Fruit fly (Drosophila melanogaster) whole organism, embryonic: ENCODE data around the gene CG12299.

Experiments used
- ATbp ChIP-seq: fragments of 200-800 bp; sonication (Bioruptor generic); optimal IDR thresholded peaks from 2 replicates; lab custom pipeline; 2017; ENCODE audit warnings: missing biosample characterization, mild to moderate bottlenecking, missing genetic modification characterization, missing genetic modification reagents
- Bgb ChIP-seq: fragments of 200-800 bp; sonication (Bioruptor generic); IDR thresholded peaks from 2 replicates; pipeline ENCODE4 v1.3.6; 2022; ENCODE audit warnings: missing biosample characterization, missing genetic modification characterization; ENCODE audit not compliant: partially characterized antibody
- CG10147 ChIP-seq: fragments of 200-800 bp; sonication (Bioruptor generic); optimal IDR thresholded peaks from 2 replicates; lab custom pipeline; 2019; ENCODE audit warnings: missing biosample characterization, mild to moderate bottlenecking, missing genetic modification characterization, moderate library complexity
- CG11398 ChIP-seq: fragments of 200-800 bp; sonication (Bioruptor generic); optimal IDR thresholded peaks from 2 replicates; lab custom pipeline; 2016; ENCODE audit warnings: missing biosample characterization, missing genetic modification characterization
- CG11560 ChIP-seq: fragments of 200-800 bp; sonication (Bioruptor generic); IDR thresholded peaks from 3 replicates; pipeline ENCODE4 v1.3.6; 2022; ENCODE audit warnings: missing biosample characterization, missing genetic modification characterization
- CG14014 ChIP-seq: fragments of 200-800 bp; sonication (Bioruptor generic); IDR thresholded peaks from 2 replicates; pipeline ENCODE4 v1.3.6; 2022; ENCODE audit warnings: missing biosample characterization, missing genetic modification characterization
- CG15011 ChIP-seq: fragments of 200-800 bp; sonication (Bioruptor generic); optimal IDR thresholded peaks from 3 replicates; lab custom pipeline; 2018; ENCODE audit warnings: missing biosample characterization, mild to moderate bottlenecking, missing genetic modification characterization
- CG15269 ChIP-seq: fragments of 200-800 bp; sonication (Bioruptor generic); optimal IDR thresholded peaks from 2 replicates; lab custom pipeline; 2018; ENCODE audit warnings: missing biosample characterization, mild to moderate bottlenecking, missing genetic modification characterization, moderate library complexity
- CG17186 ChIP-seq: fragments of 200-800 bp; sonication (Bioruptor generic); optimal IDR thresholded peaks from 3 replicates; lab custom pipeline; 2017; ENCODE audit warnings: missing biosample characterization, missing genetic modification reagents, missing genetic modification characterization
- CG17829 ChIP-seq: fragments of 200-800 bp; optimal IDR thresholded peaks from 2 replicates; lab custom pipeline; 2019; ENCODE audit warnings: missing biosample characterization, mild to moderate bottlenecking, missing genetic modification characterization, moderate library complexity
- CG17912 ChIP-seq: fragments of 200-800 bp; sonication (Bioruptor generic); optimal IDR thresholded peaks from 2 replicates; lab custom pipeline; 2018; ENCODE audit warnings: missing biosample characterization, mild to moderate bottlenecking, missing genetic modification characterization
- CG18262 ChIP-seq: fragments of 200-800 bp; optimal IDR thresholded peaks from 3 replicates; lab custom pipeline; 2019; ENCODE audit warnings: missing biosample characterization, mild to moderate bottlenecking, missing genetic modification characterization, moderate library complexity
- CG30403 ChIP-seq: fragments of 200-800 bp; sonication (Bioruptor generic); optimal IDR thresholded peaks from 3 replicates; lab custom pipeline; 2016; ENCODE audit warnings: missing biosample characterization, missing genetic modification characterization
- CG3163 ChIP-seq: fragments of 200-800 bp; sonication (Bioruptor generic); optimal IDR thresholded peaks from 3 replicates; lab custom pipeline; 2016; ENCODE audit warnings: missing biosample characterization, missing genetic modification characterization
- CG33213 ChIP-seq: fragments of 200-800 bp; sonication (Bioruptor generic); optimal IDR thresholded peaks from 3 replicates; lab custom pipeline; 2016; ENCODE audit warnings: missing biosample characterization, missing genetic modification characterization
- CG6175 ChIP-seq: fragments of 200-800 bp; sonication (Bioruptor generic); IDR thresholded peaks from 3 replicates; pipeline ENCODE4 v1.3.6; 2022; ENCODE audit warnings: missing biosample characterization, missing genetic modification characterization
- CG7271 ChIP-seq: fragments of 200-800 bp; sonication (Bioruptor generic); optimal IDR thresholded peaks from 2 replicates; lab custom pipeline; 2018; ENCODE audit warnings: missing biosample characterization, mild to moderate bottlenecking, missing genetic modification characterization, moderate library complexity
- CG7372 ChIP-seq: fragments of 200-800 bp; sonication (Bioruptor generic); IDR thresholded peaks from 2 replicates; pipeline ENCODE4 v1.3.6; 2022; ENCODE audit warnings: missing biosample characterization, missing genetic modification characterization
- Dref ChIP-seq: fragments of 200-800 bp; sonication (Bioruptor generic); IDR thresholded peaks from 2 replicates; pipeline ENCODE4 v1.3.6; 2022; ENCODE audit warnings: missing biosample characterization, missing genetic modification characterization
- Fer3 ChIP-seq: fragments of 200-800 bp; sonication (Bioruptor generic); optimal IDR thresholded peaks from 2 replicates; lab custom pipeline; 2018; ENCODE audit warnings: missing biosample characterization, mild to moderate bottlenecking, missing genetic modification characterization, moderate library complexity
- GATAe ChIP-seq: fragments of 200-800 bp; sonication (Bioruptor generic); conservative IDR thresholded peaks from 2 replicates; pipeline ENCODE4 v1.3.6; 2022; ENCODE audit warnings: missing biosample characterization, missing genetic modification characterization
- Gsc ChIP-seq: fragments of 200-800 bp; sonication (Bioruptor generic); IDR thresholded peaks from 2 replicates; pipeline ENCODE4 v1.3.6; 2022; ENCODE audit warnings: missing biosample characterization, missing genetic modification characterization
- Gug ChIP-seq: fragments of 200-800 bp; sonication (Bioruptor generic); IDR thresholded peaks from 4 replicates; pipeline ENCODE4 v1.3.6; 2022; ENCODE audit warnings: missing biosample characterization, missing genetic modification characterization
- MBD-R2 ChIP-seq: fragments of 200-800 bp; sonication (Bioruptor generic); IDR thresholded peaks from 2 replicates; pipeline ENCODE4 v1.3.6; 2022; ENCODE audit warnings: missing biosample characterization, missing genetic modification characterization
- Poxn ChIP-seq: fragments of 200-800 bp; sonication (Bioruptor generic); IDR thresholded peaks from 2 replicates; pipeline ENCODE4 v1.3.6; 2022; ENCODE audit warnings: missing biosample characterization, missing genetic modification characterization
- Six4 ChIP-seq: fragments of 200-800 bp; sonication (Bioruptor generic); optimal IDR thresholded peaks from 2 replicates; lab custom pipeline; 2016; ENCODE audit warnings: missing biosample characterization, missing genetic modification characterization
- Vsx1 ChIP-seq: fragments of 200-800 bp; sonication (Bioruptor generic); optimal IDR thresholded peaks from 2 replicates; lab custom pipeline; 2017; ENCODE audit warnings: missing biosample characterization, mild to moderate bottlenecking, missing genetic modification characterization, missing genetic modification reagents
- aop ChIP-seq: fragments of 200-800 bp; sonication (Bioruptor generic); IDR thresholded peaks from 2 replicates; pipeline ENCODE4 v1.3.6; 2022; ENCODE audit warnings: missing biosample characterization, missing genetic modification characterization
- cas ChIP-seq: fragments of 200-800 bp; sonication (Bioruptor generic); IDR thresholded peaks from 2 replicates; pipeline ENCODE4 v1.3.6; 2022; ENCODE audit warnings: missing biosample characterization, missing genetic modification characterization
- chinmo ChIP-seq: fragments of 200-800 bp; sonication (Bioruptor generic); IDR thresholded peaks from 4 replicates; pipeline ENCODE4 v1.3.6; 2022; ENCODE audit warnings: missing biosample characterization, missing genetic modification characterization; ENCODE audit not compliant: partially characterized antibody
- fd102C ChIP-seq: fragments of 200-800 bp; sonication (Bioruptor generic); optimal IDR thresholded peaks from 2 replicates; lab custom pipeline; 2018; ENCODE audit warnings: missing biosample characterization, mild to moderate bottlenecking, missing genetic modification characterization, moderate library complexity
- gt ChIP-seq: fragments of 200-800 bp; sonication (Bioruptor generic); IDR thresholded peaks from 2 replicates; pipeline ENCODE4 v1.3.6; 2022; ENCODE audit warnings: missing biosample characterization, missing genetic modification characterization
- hbn ChIP-seq: fragments of 200-800 bp; sonication (Bioruptor generic); IDR thresholded peaks from 2 replicates; pipeline ENCODE4 v1.3.6; 2022; ENCODE audit warnings: missing biosample characterization, missing genetic modification characterization; ENCODE audit not compliant: partially characterized antibody
- kah ChIP-seq: fragments of 200-800 bp; sonication (Bioruptor generic); optimal IDR thresholded peaks from 2 replicates; lab custom pipeline; 2018; ENCODE audit warnings: missing biosample characterization, mild to moderate bottlenecking, missing genetic modification characterization
- org-1 ChIP-seq: fragments of 200-800 bp; sonication (Bioruptor generic); optimal IDR thresholded peaks from 2 replicates; lab custom pipeline; 2017; ENCODE audit warnings: missing biosample characterization, missing genetic modification characterization
- p53 ChIP-seq: fragments of 200-800 bp; sonication (Bioruptor generic); optimal IDR thresholded peaks from 2 replicates; lab custom pipeline; 2016; ENCODE audit warnings: missing biosample characterization, missing genetic modification characterization
- pros ChIP-seq: fragments of 200-800 bp; sonication (Bioruptor generic); optimal IDR thresholded peaks from 3 replicates; lab custom pipeline; 2019; ENCODE audit warnings: missing biosample characterization, mild to moderate bottlenecking, missing genetic modification characterization, moderate library complexity
- sens ChIP-seq: fragments of 200-800 bp; sonication (Bioruptor generic); peaks from one replicate; lab custom pipeline; 2016; ENCODE audit warnings: missing biosample characterization, missing genetic modification characterization
- sima ChIP-seq: fragments of 200-800 bp; sonication (Bioruptor generic); optimal IDR thresholded peaks from 2 replicates; lab custom pipeline; 2016; ENCODE audit warnings: missing biosample characterization, missing genetic modification characterization
- ssp ChIP-seq: fragments of 200-800 bp; sonication (Bioruptor generic); IDR thresholded peaks from 2 replicates; pipeline ENCODE4 v1.3.6; 2022; ENCODE audit warnings: missing biosample characterization, missing genetic modification characterization
- tap ChIP-seq: fragments of 200-800 bp; optimal IDR thresholded peaks from 3 replicates; lab custom pipeline; 2019; ENCODE audit warnings: missing biosample characterization, mild to moderate bottlenecking, missing genetic modification characterization, moderate library complexity
- tna ChIP-seq: fragments of 200-800 bp; sonication (Bioruptor generic); IDR thresholded peaks from 2 replicates; pipeline ENCODE4 v1.3.6; 2022; ENCODE audit warnings: missing biosample characterization, missing genetic modification characterization; ENCODE audit not compliant: partially characterized antibody
- wdn ChIP-seq: fragments of 200-800 bp; sonication (Bioruptor generic); IDR thresholded peaks from 2 replicates; pipeline ENCODE4 v1.3.6; 2022; ENCODE audit warnings: missing biosample characterization, missing genetic modification characterization

The CG12299 gene

DNA sequence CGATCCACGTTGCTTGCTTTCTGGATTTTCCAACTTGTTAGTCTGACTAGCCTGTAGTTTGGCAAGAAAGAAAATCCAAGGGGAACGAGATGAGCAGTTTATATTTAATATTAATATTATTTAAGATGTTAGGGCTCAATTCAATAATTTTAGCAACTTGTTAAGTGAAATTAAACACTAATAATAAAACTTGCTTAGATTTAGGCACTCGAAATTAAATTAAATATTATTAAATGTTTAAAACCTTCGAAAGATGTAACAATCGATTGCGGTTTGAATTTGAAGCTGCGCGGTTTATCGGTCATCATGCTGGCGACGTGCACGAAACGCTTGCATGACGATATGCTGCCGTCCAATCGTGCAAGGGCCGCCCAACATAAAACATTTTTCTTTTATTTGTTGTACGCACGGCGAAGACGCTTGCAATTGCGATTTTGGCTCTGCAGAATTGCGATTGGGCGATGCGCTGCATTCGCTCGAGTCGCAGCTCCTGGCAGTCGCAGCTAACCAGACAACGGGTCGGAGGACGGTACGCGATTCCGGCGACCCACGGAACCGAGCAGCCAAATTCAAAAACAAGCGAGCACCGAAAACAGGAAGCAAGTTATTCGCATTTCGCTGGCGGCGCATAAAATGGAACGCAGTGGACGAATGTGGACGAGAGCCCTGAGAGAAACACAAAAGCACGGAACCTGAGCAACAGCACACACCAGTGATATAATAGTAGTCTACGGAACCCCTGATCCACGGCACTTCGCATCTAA, at the start of gene CG12299, which contains the start of gene Vha16-5 (continued):
- TF ChIP-seq MBD-R2 (GFP tag; lab: Robert Waterston, UW): peak; percentile 90
- TF ChIP-seq wdn (GFP tag; lab: Robert Waterston, UW): peak; percentile 70
- peak; percentile 79 for TF ChIP-seq CG11398 (GFP tag; lab: Kevin White, UChicago)
- TF ChIP-seq fd102C (GFP tag; lab: Kevin White, UChicago): no peak
- peak; percentile 74; the same call in 3 of the 4 replicates for TF ChIP-seq Gug (GFP tag; lab: Robert Waterston, UW)
- TF ChIP-seq ssp (GFP tag; lab: Robert Waterston, UW): peak; percentile 76
- TF ChIP-seq CG33213 (GFP tag; lab: Kevin White, UChicago): peak; percentile 92
- TF ChIP-seq CG15011 (GFP tag; lab: Kevin White, UChicago): no peak
- TF ChIP-seq Fer3: peak; percentile 60
- TF ChIP-seq kah (GFP tag; lab: Kevin White, UChicago): no peak
- TF ChIP-seq CG11560: peak; percentile 40; the same call in 1 of the 3 replicates
- TF ChIP-seq aop (GFP tag; lab: Robert Waterston, UW): peak; percentile 87
- TF ChIP-seq Gsc (GFP tag; lab: Robert Waterston, UW): 0 out of 2 replicates have a peak, but pooled peaks have one; percentile 39
- no peak for TF ChIP-seq CG7271 (tag; lab: Kevin White, UChicago)
- peak; percentile 75 for TF ChIP-seq cas (GFP tag; lab: Robert Waterston, UW)
- peak; percentile 61 for TF ChIP-seq CG17186 (GFP tag; lab: Kevin White, UChicago)
- TF ChIP-seq ATbp (GFP tag; lab: Kevin White, UChicago): no peak
- peak; percentile 21; the same call in 1 of the 2 replicates for TF ChIP-seq Poxn (GFP tag; lab: Robert Waterston, UW)
- no peak for TF ChIP-seq pros (GFP tag; lab: Kevin White, UChicago)
- peak; percentile 76; the same call in 2 of the 3 replicates for TF ChIP-seq CG6175
- peak; percentile 80 for TF ChIP-seq CG14014 (GFP tag; lab: Robert Waterston, UW)
- peak; percentile 77 for TF ChIP-seq Six4 (GFP tag; lab: Kevin White, UChicago)
- TF ChIP-seq gt (GFP tag; lab: Robert Waterston, UW): peak; percentile 69
- TF ChIP-seq chinmo (GFP tag; lab: Robert Waterston, UW): peak; percentile 87; the same call in 3 of the 4 replicates
- TF ChIP-seq Vsx1 (GFP tag; lab: Kevin White, UChicago): no peak
- no peak for TF ChIP-seq sima (GFP tag; lab: Kevin White, UChicago)
- TF ChIP-seq GATAe (GFP tag; lab: Robert Waterston, UW): no peak; the same call in 1 of the 2 replicates
- TF ChIP-seq CG3163 (GFP tag; lab: Kevin White, UChicago): peak; percentile 77
- TF ChIP-seq CG17829: peak; percentile 84
- TF ChIP-seq org-1: peak; percentile 16
- TF ChIP-seq hbn (GFP tag; lab: Robert Waterston, UW): peak; percentile 63
- peak; percentile 74 for TF ChIP-seq Dref (GFP tag; lab: Robert Waterston, UW)
- TF ChIP-seq Bgb (GFP tag; lab: Robert Waterston, UW): peak; percentile 93
- peak; percentile 26 for TF ChIP-seq CG10147 (GFP tag; lab: Kevin White, UChicago)
- TF ChIP-seq CG7372 (GFP tag; lab: Robert Waterston, UW): peak; percentile 74
- TF ChIP-seq sens (GFP tag; lab: Kevin White, UChicago): peak; percentile 96
- TF ChIP-seq tap (tag; lab: Kevin White, UChicago): no peak
- no peak for TF ChIP-seq CG17912 (GFP tag; lab: Kevin White, UChicago)
- peak; percentile 84 for TF ChIP-seq tna (GFP tag; lab: Robert Waterston, UW)
- peak; percentile 63 for TF ChIP-seq CG18262 (tag; lab: Kevin White, UChicago)
- peak; percentile 93 for TF ChIP-seq CG30403 (GFP tag; lab: Kevin White, UChicago)
- no peak for TF ChIP-seq CG15269 (tag; lab: Kevin White, UChicago)
- TF ChIP-seq p53 (GFP tag; lab: Kevin White, UChicago): peak; percentile 68
